Fruit fly (Drosophila melanogaster): Measurements from ENCODE around the gene Myo61F.

Myo61F gene

dm6 chr3L:1335428-1335764 lies 17.1 kb downstream of the Myo61F start (continued):
- no peak for TF ChIP-seq pan (optimal IDR thresholded peaks at IDR 0.05)
- TF ChIP-seq pan (GFP tag; optimal IDR thresholded peaks at IDR 0.05 in 1 of 2, IDR thresholded peaks at IDR 0.05 in 1 of 2), result peak in 1 of 2 experiments; percentile 76
- TF ChIP-seq HLHmδ (GFP tag; optimal IDR thresholded peaks at IDR 0.05), result no peak
- peak; percentile 58 for TF ChIP-seq CG12769 (tag; optimal IDR thresholded peaks at IDR 0.05)
- TF ChIP-seq CG2875 (GFP tag; optimal IDR thresholded peaks at IDR 0.05), result no peak
- peak; percentile 6 for TF ChIP-seq CG10462 (GFP tag; optimal IDR thresholded peaks at IDR 0.05)
- no peak for TF ChIP-seq Spps (tag; optimal IDR thresholded peaks at IDR 0.05)
- peak; percentile 64; the same call in 1 of the 2 replicates for TF ChIP-seq Atf6 (GFP tag; IDR thresholded peaks at IDR 0.05)
- TF ChIP-seq jumu (GFP tag; optimal IDR thresholded peaks at IDR 0.05), result peak; percentile 38
- TF ChIP-seq E2f2 (GFP tag; IDR thresholded peaks at IDR 0.05), result peak; percentile 37; the same call in 1 of the 2 replicates
- TF ChIP-seq sima (GFP tag; optimal IDR thresholded peaks at IDR 0.05), result no peak
- peak; percentile 36 for TF ChIP-seq CG18011 (GFP tag; optimal IDR thresholded peaks at IDR 0.05)
- peak; percentile 42 for TF ChIP-seq fd3F (GFP tag; optimal IDR thresholded peaks at IDR 0.05)
- TF ChIP-seq kah (GFP tag; optimal IDR thresholded peaks at IDR 0.05), result peak; percentile 42
- peak; percentile 29 for TF ChIP-seq CG17385 (GFP tag; optimal IDR thresholded peaks at IDR 0.05)
- peak; percentile 70 for TF ChIP-seq CG14441 (GFP tag; IDR thresholded peaks at IDR 0.05)
- TF ChIP-seq Med (GFP tag), result peak; percentile 94
- TF ChIP-seq CG4424 (GFP tag; optimal IDR thresholded peaks at IDR 0.05), result no peak
- no peak for TF ChIP-seq cg (GFP tag; optimal IDR thresholded peaks at IDR 0.05)
- TF ChIP-seq CG15514 (GFP tag; optimal IDR thresholded peaks at IDR 0.05), result peak; percentile 40
- TF ChIP-seq ind (GFP tag; optimal IDR thresholded peaks at IDR 0.05), result peak; percentile 62
- TF ChIP-seq slbo (GFP tag; IDR thresholded peaks at IDR 0.05), result peak; percentile 82
- TF ChIP-seq H2.0 (GFP tag; IDR thresholded peaks at IDR 0.05), result peak; percentile 55
- no peak for TF ChIP-seq aop (GFP tag; IDR thresholded peaks at IDR 0.05)
- peak; percentile 6 for TF ChIP-seq pum (GFP tag; optimal IDR thresholded peaks at IDR 0.05)
- TF ChIP-seq CG10267 (tag; optimal IDR thresholded peaks at IDR 0.05), result peak; percentile 4
- TF ChIP-seq ERR (GFP tag; optimal IDR thresholded peaks at IDR 0.05), result no peak
- no peak for TF ChIP-seq Elba2 (GFP tag; optimal IDR thresholded peaks at IDR 0.05)
- TF ChIP-seq grn (GFP tag; optimal IDR thresholded peaks at IDR 0.05), result no peak
- no peak for TF ChIP-seq otp (GFP tag; IDR thresholded peaks at IDR 0.05)
- peak; percentile 35 for TF ChIP-seq CG5245 (GFP tag; optimal IDR thresholded peaks at IDR 0.05)
- TF ChIP-seq CG15479 (GFP tag; optimal IDR thresholded peaks at IDR 0.05), result peak; percentile 63
- no peak for TF ChIP-seq stwl (tag; optimal IDR thresholded peaks at IDR 0.05)
- peak; percentile 84 for TF ChIP-seq CG32532 (GFP tag; IDR thresholded peaks at IDR 0.05)
- TF ChIP-seq bsh (GFP tag; optimal IDR thresholded peaks at IDR 0.05), result no peak
- peak; percentile 30; the same call in 1 of the 2 replicates for TF ChIP-seq CG4730 (GFP tag; IDR thresholded peaks at IDR 0.05)
- TF ChIP-seq zen (tag; optimal IDR thresholded peaks at IDR 0.05), result no peak
- peak; percentile 49 for TF ChIP-seq Atf-2 (GFP tag; optimal IDR thresholded peaks at IDR 0.05)
- peak; percentile 21 for TF ChIP-seq CG2712 (tag; optimal IDR thresholded peaks at IDR 0.05)
- no peak for TF ChIP-seq Gsc (GFP tag; IDR thresholded peaks at IDR 0.05)
- no peak for TF ChIP-seq Dad (GFP tag; optimal IDR thresholded peaks at IDR 0.05)
- TF ChIP-seq lov (optimal IDR thresholded peaks at IDR 0.05), result no peak
- TF ChIP-seq lov (GFP tag; IDR thresholded peaks at IDR 0.05), result 0 out of 3 replicates have a peak, but pooled peaks have one; percentile 27
- no peak for TF ChIP-seq Hr78 (GFP tag; optimal IDR thresholded peaks at IDR 0.05)
- TF ChIP-seq btn (GFP tag; optimal IDR thresholded peaks at IDR 0.05), result no peak

Data from whole organism, embryonic.